Worm (Caenorhabditis elegans): ENCODE data around the gene F38B7.2.

Gene F38B7.2

DNA sequence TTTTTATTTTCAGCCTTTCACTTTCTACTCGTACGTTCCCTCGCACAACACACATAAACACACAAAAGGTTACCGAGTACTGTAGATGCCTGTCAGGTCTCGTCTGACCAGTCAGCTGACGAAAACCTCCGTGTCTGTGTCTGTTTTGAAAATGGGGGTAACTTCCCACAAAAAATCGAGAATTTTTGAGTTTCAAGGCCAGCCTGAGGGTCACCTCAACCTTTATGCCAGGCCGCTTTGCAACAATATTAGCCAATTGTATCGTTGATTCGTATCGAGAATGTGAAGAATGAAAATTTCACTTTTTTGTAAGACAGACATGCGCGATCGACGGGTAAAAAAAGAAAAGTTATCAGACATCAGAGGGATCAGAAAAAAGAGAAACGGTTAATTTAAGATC is 12.7 kb upstream of the F38B7.2 start:
- TF ChIP-seq C16A3.4 (tag; optimal IDR thresholded peaks at IDR 0.05) (peak; percentile 49), irx-1 (tag; optimal IDR thresholded peaks at IDR 0.05) (no peak), F16B12.6 (tag; optimal IDR thresholded peaks at IDR 0.05) (no peak), nhr-19 (GFP tag; conservative IDR thresholded peaks at IDR 0.05) (peak; percentile 41; the same call in 1 of the 2 replicates), lir-3 (tag; optimal IDR thresholded peaks at IDR 0.05; ENCODE audit: poor library complexity) (no peak), fkh-10 (GFP tag; optimal IDR thresholded peaks at IDR 0.05) (no peak), nhr-71 (tag; optimal IDR thresholded peaks at IDR 0.05) (peak; percentile 82), nhr-84 (tag; optimal IDR thresholded peaks at IDR 0.05) (no peak), nhr-20 (tag; optimal IDR thresholded peaks at IDR 0.05) (peak; percentile 90), nhr-76 (tag; optimal IDR thresholded peaks at IDR 0.05) (no peak), egl-13 (tag; optimal IDR thresholded peaks at IDR 0.05) (no peak), ceh-63 (GFP tag; optimal IDR thresholded peaks at IDR 0.05) (no peak), tbx-2 (tag; optimal IDR thresholded peaks at IDR 0.05) (peak; percentile 35), dpl-1 (GFP tag; optimal IDR thresholded peaks at IDR 0.05) (peak in 2 of 3 experiments; percentile 22 to 36), tlp-1 (tag; optimal IDR thresholded peaks at IDR 0.05) (no peak), fos-1 (tag; optimal IDR thresholded peaks at IDR 0.05) (peak; percentile 45), swsn-7 (tag; optimal IDR thresholded peaks at IDR 0.05) (peak; percentile 31), mab-9 (GFP tag; IDR thresholded peaks at IDR 0.05) (0 out of 2 replicates have a peak, but pooled peaks have one; percentile 23), unc-98 (GFP tag; IDR thresholded peaks at IDR 0.05) (no peak), elt-2 (tag; optimal IDR thresholded peaks at IDR 0.05) (no peak), unc-30 (tag; optimal IDR thresholded peaks at IDR 0.05) (no peak), efl-1 (optimal IDR thresholded peaks at IDR 0.05) (peak; percentile 20 to 39), efl-1 (GFP tag; optimal IDR thresholded peaks at IDR 0.05 in 1 of 2) (peak in 1 of 2 experiments; percentile 6), nhr-90 (tag; optimal IDR thresholded peaks at IDR 0.05; ENCODE audit: poor library complexity) (peak; percentile 76), xbp-1 (tag; optimal IDR thresholded peaks at IDR 0.05) (peak; percentile 8), hpl-2 (GFP tag; optimal IDR thresholded peaks at IDR 0.05) (no peak), blmp-1 (tag; optimal IDR thresholded peaks at IDR 0.05) (peak; percentile 99), C04F5.9 (tag; optimal IDR thresholded peaks at IDR 0.05) (no peak), grh-1 (GFP tag; IDR thresholded peaks at IDR 0.05) (peak; percentile 87), ceh-82 (tag; optimal IDR thresholded peaks at IDR 0.05) (peak in 1 of 3 experiments; percentile 23), unc-130 (tag; optimal IDR thresholded peaks at IDR 0.05) (peak; percentile 84), alr-1 (tag; optimal IDR thresholded peaks at IDR 0.05; ENCODE audit: borderline replicate concordance) (no peak), nhr-11 (tag; optimal IDR thresholded peaks at IDR 0.05) (no peak), mep-1 (tag; optimal IDR thresholded peaks at IDR 0.05) (peak; percentile 85), mdl-1 (tag; optimal IDR thresholded peaks at IDR 0.05) (peak in 1 of 2 experiments; percentile 69), lin-39 (tag; optimal IDR thresholded peaks at IDR 0.05) (no peak), C34B4.2 (tag; optimal IDR thresholded peaks at IDR 0.05) (no peak), nhr-47 (tag; optimal IDR thresholded peaks at IDR 0.05) (peak; percentile 56), sptf-1 (tag; optimal IDR thresholded peaks at IDR 0.05) (no peak), lsy-2 (tag; optimal IDR thresholded peaks at IDR 0.05) (peak; percentile 56 to 84), efl-3 (GFP tag; optimal IDR thresholded peaks at IDR 0.05) (no peak), unc-62 (GFP tag; optimal IDR thresholded peaks at IDR 0.05) (no peak), lin-14 (GFP tag; optimal IDR thresholded peaks at IDR 0.05) (peak; percentile 94), rnt-1 (tag; optimal IDR thresholded peaks at IDR 0.05) (peak; percentile 42), skn-1 (tag; optimal IDR thresholded peaks at IDR 0.05) (no peak), snu-23 (GFP tag; optimal IDR thresholded peaks at IDR 0.05) (peak; percentile 83), nhr-85 (tag) (peak; percentile 100), egl-27 (tag; optimal IDR thresholded peaks at IDR 0.05) (peak in 1 of 2 experiments; percentile 12), isw-1 (GFP tag; IDR thresholded peaks at IDR 0.05) (no peak), lin-35 (GFP tag; optimal IDR thresholded peaks at IDR 0.05) (peak in 1 of 2 experiments; percentile 72), ceh-88 (GFP tag; IDR thresholded peaks at IDR 0.05) (peak; percentile 29; the same call in 1 of the 2 replicates), elt-3 (tag; optimal IDR thresholded peaks at IDR 0.05) (peak in 5 of 6 experiments; percentile 58 to 92 (median 89)), lin-13 (GFP tag; optimal IDR thresholded peaks at IDR 0.05) (peak; percentile 55)
